Worm (Caenorhabditis elegans): ENCODE measurements around the gene Y71H2B.11.
A peak's percentile ranks its signal among the peaks of the same experiment; 100 is the strongest.

Gene Y71H2B.11

DNA sequence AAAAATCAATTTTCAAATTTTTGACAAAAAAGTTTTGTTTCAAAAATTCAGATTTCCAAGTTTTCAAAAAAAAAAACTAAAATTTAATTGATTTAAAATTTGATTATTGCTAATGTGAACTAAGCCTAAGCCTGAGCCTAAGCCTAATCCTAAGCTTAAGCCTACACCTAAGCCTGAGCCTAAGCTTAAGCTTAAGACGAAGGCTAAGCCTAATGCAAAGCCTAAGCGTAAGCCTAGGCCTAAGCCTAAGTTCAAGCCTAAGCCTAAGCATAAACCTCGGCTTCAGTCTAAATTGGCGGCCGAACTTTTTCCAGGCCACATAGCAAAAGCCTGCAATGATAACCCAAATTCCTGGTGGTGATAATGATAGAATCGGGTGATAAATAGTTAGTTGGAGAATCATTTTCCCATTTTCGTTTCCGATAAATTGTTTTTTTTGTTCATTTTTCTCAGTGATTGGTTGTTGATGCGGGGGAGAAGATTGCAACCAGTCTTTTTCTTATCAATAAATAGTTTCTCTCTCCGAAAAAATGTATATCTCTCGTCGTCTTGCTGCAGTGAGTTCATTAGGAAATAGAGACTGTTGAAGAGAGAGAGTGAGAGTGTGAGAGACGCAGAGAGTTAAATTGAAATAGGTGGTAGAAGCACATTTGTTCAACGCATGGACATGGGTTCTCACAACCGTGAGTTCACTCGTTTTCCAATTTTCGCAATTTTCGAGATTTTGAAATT, 43.6 kb downstream of the Y71H2B.11 start:
- no peak for TF ChIP-seq ces-1 (GFP tag; optimal IDR thresholded peaks at IDR 0.05)
- no peak for TF ChIP-seq ceh-63 (GFP tag; optimal IDR thresholded peaks at IDR 0.05)
- no peak for TF ChIP-seq zag-1 (tag; optimal IDR thresholded peaks at IDR 0.05)
- TF ChIP-seq nhr-77 (tag; optimal IDR thresholded peaks at IDR 0.05) = no peak
- TF ChIP-seq snu-23 (GFP tag; optimal IDR thresholded peaks at IDR 0.05) = no peak
- no peak for TF ChIP-seq sup-37 (GFP tag; optimal IDR thresholded peaks at IDR 0.05)
- no peak for TF ChIP-seq pax-3 (tag; optimal IDR thresholded peaks at IDR 0.05)
- TF ChIP-seq sox-4 (tag; optimal IDR thresholded peaks at IDR 0.05) = no peak
- no peak for TF ChIP-seq nhr-28 (tag; optimal IDR thresholded peaks at IDR 0.05)
- TF ChIP-seq unc-130 (tag; optimal IDR thresholded peaks at IDR 0.05) = no peak
- TF ChIP-seq fos-1 (tag; optimal IDR thresholded peaks at IDR 0.05) = no peak
- no peak for TF ChIP-seq efl-3 (GFP tag; optimal IDR thresholded peaks at IDR 0.05)
- TF ChIP-seq snpc-4 (tag; optimal IDR thresholded peaks at IDR 0.05) = no peak
- no peak for TF ChIP-seq C16A3.4 (tag; optimal IDR thresholded peaks at IDR 0.05)
- TF ChIP-seq aha-1 (tag; optimal IDR thresholded peaks at IDR 0.05) = no peak
- no peak for TF ChIP-seq ztf-11 (tag; optimal IDR thresholded peaks at IDR 0.05)
- no peak for TF ChIP-seq isw-1 (GFP tag; IDR thresholded peaks at IDR 0.05)
- no peak for TF ChIP-seq nhr-20 (tag; optimal IDR thresholded peaks at IDR 0.05)
- peak; percentile 28 for TF ChIP-seq rnt-1 (tag; optimal IDR thresholded peaks at IDR 0.05)
- no peak for TF ChIP-seq elt-2 (tag; optimal IDR thresholded peaks at IDR 0.05)
- TF ChIP-seq lin-15B (tag; optimal IDR thresholded peaks at IDR 0.05) = no peak
- TF ChIP-seq aly-2 (tag; optimal IDR thresholded peaks at IDR 0.05) = no peak
- no peak for TF ChIP-seq mdl-1 (tag; optimal IDR thresholded peaks at IDR 0.05)
- no peak for TF ChIP-seq tbx-2 (tag; optimal IDR thresholded peaks at IDR 0.05)
- no peak for TF ChIP-seq egl-27 (tag; optimal IDR thresholded peaks at IDR 0.05)
- no peak for TF ChIP-seq ets-5 (GFP tag; IDR thresholded peaks at IDR 0.05)
- TF ChIP-seq ceh-8 (GFP tag; optimal IDR thresholded peaks at IDR 0.05) = no peak
- TF ChIP-seq fkh-10 (GFP tag; optimal IDR thresholded peaks at IDR 0.05) = no peak
- no peak for TF ChIP-seq hpl-2 (GFP tag; optimal IDR thresholded peaks at IDR 0.05)
- TF ChIP-seq xbp-1 (tag; optimal IDR thresholded peaks at IDR 0.05) = no peak
- TF ChIP-seq egl-13 (tag; optimal IDR thresholded peaks at IDR 0.05) = no peak
- TF ChIP-seq ceh-82 (tag; optimal IDR thresholded peaks at IDR 0.05) = no peak
- TF ChIP-seq lin-14 (GFP tag; optimal IDR thresholded peaks at IDR 0.05) = peak; percentile 39
- peak in 1 of 2 experiments; percentile 18 for TF ChIP-seq lsy-2 (tag; optimal IDR thresholded peaks at IDR 0.05)
- no peak for TF ChIP-seq vab-15 (tag; optimal IDR thresholded peaks at IDR 0.05)
- TF ChIP-seq blmp-1 (tag; optimal IDR thresholded peaks at IDR 0.05) = peak; percentile 73
- TF ChIP-seq mab-9 (GFP tag; IDR thresholded peaks at IDR 0.05) = no peak
- TF ChIP-seq nhr-90 (tag; optimal IDR thresholded peaks at IDR 0.05; ENCODE audit: poor library complexity) = no peak
- TF ChIP-seq zip-4 (GFP tag; optimal IDR thresholded peaks at IDR 0.05) = no peak
- no peak for TF ChIP-seq ama-1 (optimal IDR thresholded peaks at IDR 0.05)
- TF ChIP-seq elt-3 (tag; optimal IDR thresholded peaks at IDR 0.05) = peak in 4 of 6 experiments; percentile 40 to 65 (median 44)
- TF ChIP-seq nhr-85 (tag) = peak; percentile 47
- TF ChIP-seq swsn-7 (tag; optimal IDR thresholded peaks at IDR 0.05) = no peak
- no peak for TF ChIP-seq dpl-1 (GFP tag; optimal IDR thresholded peaks at IDR 0.05)
